Worm (Caenorhabditis elegans) whole organism, late embryonic: ENCODE measurements around the gene F46C5.10.

Experiments
- C08G9.2 ChIP-seq: sonication (generic microtip); optimal IDR thresholded peaks from 2 replicates; lab custom pipeline; 2016; ENCODE audit warnings: mild to moderate bottlenecking, missing genetic modification characterization, moderate library complexity, missing compliant biosample characterization
- C38D4.7 ChIP-seq: fragments of 200-800 bp; sonication (Bioruptor generic); optimal IDR thresholded peaks from 2 replicates; lab custom pipeline; 2018; ENCODE audit warnings: mild to moderate bottlenecking, missing genetic modification characterization, moderate library complexity, missing compliant biosample characterization
- F13H6.1 ChIP-seq: sonication (generic microtip); optimal IDR thresholded peaks from 2 replicates; lab custom pipeline; 2016; ENCODE audit warnings: missing genetic modification characterization, missing compliant biosample characterization
- K02D7.2 ChIP-seq: sonication (generic microtip); optimal IDR thresholded peaks from 2 replicates; lab custom pipeline; 2017; ENCODE audit warnings: mild to moderate bottlenecking, missing genetic modification characterization, missing compliant biosample characterization
- ama-1 ChIP-seq: fragments of 150-350 bp; optimal IDR thresholded peaks from 2 replicates; lab custom pipeline; 2014
- ceh-14 ChIP-seq: sonication (generic microtip); optimal IDR thresholded peaks from 2 replicates; lab custom pipeline; 2016; ENCODE audit warnings: missing genotype, missing genetic modification characterization, missing compliant biosample characterization
- ceh-18 ChIP-seq: sonication (generic microtip); optimal IDR thresholded peaks from 2 replicates; lab custom pipeline; 2016; ENCODE audit warnings: missing genetic modification characterization, missing compliant biosample characterization
- ceh-19 ChIP-seq: fragments of 200-800 bp; sonication (Bioruptor generic); optimal IDR thresholded peaks from 2 replicates; lab custom pipeline; 2018; ENCODE audit warnings: mild to moderate bottlenecking, missing genetic modification characterization, missing compliant biosample characterization
- ceh-2 ChIP-seq: sonication (generic microtip); optimal IDR thresholded peaks from 2 replicates; lab custom pipeline; 2016; ENCODE audit warnings: missing genotype, missing genetic modification characterization, missing compliant biosample characterization
- ceh-22 ChIP-seq: sonication (generic microtip); optimal IDR thresholded peaks from 2 replicates; lab custom pipeline; 2017; ENCODE audit warnings: missing biosample characterization, missing genetic modification characterization
- ceh-24 ChIP-seq: sonication (generic microtip); optimal IDR thresholded peaks from 2 replicates; lab custom pipeline; 2016; ENCODE audit warnings: mild to moderate bottlenecking, missing genetic modification characterization, missing compliant biosample characterization
- ceh-30 ChIP-seq: fragments of 150-350 bp; optimal IDR thresholded peaks from 2 replicates; lab custom pipeline; 2014; ENCODE audit warnings: missing biosample characterization, missing genetic modification characterization
- ceh-31 ChIP-seq: sonication (generic microtip); optimal IDR thresholded peaks from 2 replicates; lab custom pipeline; 2016; ENCODE audit warnings: missing genetic modification characterization, missing compliant biosample characterization
- ceh-45 ChIP-seq: fragments of 200-800 bp; sonication (Bioruptor generic); IDR thresholded peaks from 2 replicates; pipeline ENCODE4 v1.3.6; 2022; ENCODE audit warnings: missing genetic modification reagents, missing genetic modification characterization, missing compliant biosample characterization
- ceh-48 ChIP-seq: sonication (generic microtip); optimal IDR thresholded peaks from 2 replicates; lab custom pipeline; 2016; ENCODE audit warnings: missing genetic modification characterization, inconsistent platforms, missing compliant biosample characterization
- ceh-6 ChIP-seq: fragments of 200-800 bp; sonication (Bioruptor generic); optimal IDR thresholded peaks from 2 replicates; lab custom pipeline; 2018; ENCODE audit warnings: mild to moderate bottlenecking, missing genetic modification characterization, missing compliant biosample characterization
- dmd-4 ChIP-seq: sonication (generic microtip); optimal IDR thresholded peaks from 2 replicates; lab custom pipeline; 2016; ENCODE audit warnings: borderline replicate concordance, missing genetic modification characterization, missing compliant biosample characterization
- dve-1 ChIP-seq: sonication (generic microtip); optimal IDR thresholded peaks from 2 replicates; lab custom pipeline; 2017; ENCODE audit warnings: antibody characterized with exemption, mild to moderate bottlenecking, missing genetic modification characterization, missing compliant biosample characterization
- elt-2 ChIP-seq: sonication (generic microtip); optimal IDR thresholded peaks from 2 replicates; lab custom pipeline; 2016; ENCODE audit warnings: missing genetic modification reagents, missing genetic modification characterization, missing compliant biosample characterization
- elt-4 ChIP-seq: sonication (generic microtip); optimal IDR thresholded peaks from 2 replicates; lab custom pipeline; 2016; ENCODE audit warnings: missing genetic modification characterization, missing compliant biosample characterization
- eyg-1 ChIP-seq: sonication (generic microtip); optimal IDR thresholded peaks from 2 replicates; lab custom pipeline; 2016; ENCODE audit warnings: missing genotype, missing genetic modification characterization, missing compliant biosample characterization
- fax-1 ChIP-seq: sonication (generic microtip); optimal IDR thresholded peaks from 2 replicates; lab custom pipeline; 2016; ENCODE audit warnings: missing genotype, missing genetic modification characterization, missing compliant biosample characterization
- fkh-10 ChIP-seq: fragments of 150-350 bp; optimal IDR thresholded peaks from 2 replicates; lab custom pipeline; 2014; ENCODE audit warnings: missing biosample characterization, missing genetic modification reagents, missing genetic modification characterization
- fkh-6 ChIP-seq: sonication (generic microtip); optimal IDR thresholded peaks from 2 replicates; lab custom pipeline; 2016; ENCODE audit warnings: missing genetic modification characterization, missing compliant biosample characterization
- gmeb-2 ChIP-seq: sonication (generic microtip); optimal IDR thresholded peaks from 2 replicates; lab custom pipeline; 2016; ENCODE audit warnings: missing genetic modification characterization, inconsistent platforms, missing compliant biosample characterization
- hlh-13 ChIP-seq: fragments of 200-800 bp; sonication (Bioruptor generic); optimal IDR thresholded peaks from 2 replicates; lab custom pipeline; 2018; ENCODE audit warnings: mild to moderate bottlenecking, missing genetic modification characterization, missing compliant biosample characterization
- hlh-15 ChIP-seq: sonication (generic microtip); optimal IDR thresholded peaks from 2 replicates; lab custom pipeline; 2016; ENCODE audit warnings: missing genetic modification characterization, missing compliant biosample characterization
- hlh-30 ChIP-seq: sonication (generic microtip); optimal IDR thresholded peaks from 2 replicates; lab custom pipeline; 2017; ENCODE audit warnings: antibody characterized with exemption, missing genetic modification characterization, missing compliant biosample characterization; ENCODE audit not compliant: insufficient read depth
- hlh-6 ChIP-seq: sonication (generic microtip); optimal IDR thresholded peaks from 2 replicates; lab custom pipeline; 2016; ENCODE audit warnings: missing genotype, missing genetic modification characterization, missing compliant biosample characterization
- hlh-8 ChIP-seq: sonication (generic microtip); optimal IDR thresholded peaks from 2 replicates; lab custom pipeline; 2016; ENCODE audit warnings: missing genotype, missing genetic modification characterization, missing compliant biosample characterization
- lim-6 ChIP-seq: sonication (generic microtip); optimal IDR thresholded peaks from 2 replicates; lab custom pipeline; 2016; ENCODE audit warnings: missing genetic modification characterization, missing compliant biosample characterization
- madf-2 ChIP-seq: sonication (generic microtip); optimal IDR thresholded peaks from 2 replicates; lab custom pipeline; 2017; ENCODE audit warnings: missing genetic modification characterization, missing compliant biosample characterization
- mec-3 ChIP-seq: sonication (generic microtip); optimal IDR thresholded peaks from 2 replicates; lab custom pipeline; 2016; ENCODE audit warnings: borderline replicate concordance, missing genetic modification characterization, missing compliant biosample characterization
- nfya-1 ChIP-seq: sonication (generic microtip); optimal IDR thresholded peaks from 2 replicates; lab custom pipeline; 2017; ENCODE audit warnings: missing genetic modification characterization, mild to moderate bottlenecking, missing compliant biosample characterization, antibody characterized with exemption, moderate library complexity
- nhr-11 ChIP-seq: fragments of 150-350 bp; optimal IDR thresholded peaks from 2 replicates; lab custom pipeline; 2014; ENCODE audit warnings: missing biosample characterization, missing genetic modification characterization
- nhr-232 ChIP-seq: sonication (generic microtip); optimal IDR thresholded peaks from 2 replicates; lab custom pipeline; 2016; ENCODE audit warnings: missing genetic modification characterization, missing compliant biosample characterization
- odd-2 ChIP-seq: sonication (generic microtip); optimal IDR thresholded peaks from 2 replicates; lab custom pipeline; 2017; ENCODE audit warnings: antibody characterized with exemption, mild to moderate bottlenecking, missing genetic modification characterization, missing compliant biosample characterization
- pag-3 ChIP-seq: sonication (generic microtip); optimal IDR thresholded peaks from 2 replicates; lab custom pipeline; 2016; ENCODE audit warnings: missing compliant biosample characterization, missing genetic modification characterization, borderline replicate concordance
- pat-9 ChIP-seq: fragments of 200-800 bp; sonication (Bioruptor generic); optimal IDR thresholded peaks from 2 replicates; lab custom pipeline; 2018; ENCODE audit warnings: mild to moderate bottlenecking, missing genetic modification characterization, moderate library complexity, missing compliant biosample characterization
- pha-2 ChIP-seq: sonication (generic microtip); optimal IDR thresholded peaks from 2 replicates; lab custom pipeline; 2017; ENCODE audit warnings: mild to moderate bottlenecking, missing genetic modification characterization, missing compliant biosample characterization
- pqm-1 ChIP-seq: sonication (generic microtip); optimal IDR thresholded peaks from 2 replicates; lab custom pipeline; 2016; ENCODE audit warnings: missing genetic modification characterization, missing compliant biosample characterization
- ref-2 ChIP-seq: sonication (generic microtip); optimal IDR thresholded peaks from 2 replicates; lab custom pipeline; 2016; ENCODE audit warnings: missing genetic modification characterization, missing compliant biosample characterization
- rnt-1 ChIP-seq: sonication (generic microtip); optimal IDR thresholded peaks from 2 replicates; lab custom pipeline; 2016; ENCODE audit warnings: missing genetic modification characterization, missing compliant biosample characterization
- sdc-2 ChIP-seq: sonication (generic microtip); optimal IDR thresholded peaks from 2 replicates; lab custom pipeline; 2016; ENCODE audit warnings: missing genotype, missing genetic modification characterization, missing compliant biosample characterization
- sox-2 ChIP-seq: fragments of 200-800 bp; sonication (Bioruptor generic); IDR thresholded peaks from 2 replicates; pipeline ENCODE4 v1.3.6; 2022; ENCODE audit warnings: missing genetic modification reagents, missing genetic modification characterization, missing compliant biosample characterization
- sox-4 ChIP-seq: sonication (generic microtip); optimal IDR thresholded peaks from 2 replicates; lab custom pipeline; 2017; ENCODE audit warnings: mild to moderate bottlenecking, missing genetic modification characterization, inconsistent platforms, missing compliant biosample characterization
- syd-9 ChIP-seq: sonication (generic microtip); optimal IDR thresholded peaks from 2 replicates; lab custom pipeline; 2016; ENCODE audit warnings: mild to moderate bottlenecking, missing genetic modification characterization, moderate library complexity, missing compliant biosample characterization
- tbx-7 ChIP-seq: sonication (generic microtip); optimal IDR thresholded peaks from 2 replicates; lab custom pipeline; 2016; ENCODE audit warnings: missing genotype, missing genetic modification characterization, missing compliant biosample characterization
- ttx-3 ChIP-seq: sonication (generic microtip); optimal IDR thresholded peaks from 2 replicates; lab custom pipeline; 2016; ENCODE audit warnings: missing genetic modification reagents, missing genetic modification characterization, missing compliant biosample characterization
- unc-3 ChIP-seq, 2 experiments: fragments of 200-800 bp in 1 of 2; sonication (Bioruptor generic) in 1 of 2; sonication (generic microtip) in 1 of 2; conservative IDR thresholded peaks in 1 of 2; optimal IDR thresholded peaks in 1 of 2; 2 replicates each; pipeline versions ENCODE4 v1.3.6 to Lab custom; 2016 to 2022; ENCODE audit warnings: missing compliant biosample characterization in 2 of 2, missing genetic modification characterization in 2 of 2, missing genetic modification reagents in 1 of 2
- unc-42 ChIP-seq: sonication (generic microtip); optimal IDR thresholded peaks from 2 replicates; lab custom pipeline; 2016; ENCODE audit warnings: missing genotype, missing genetic modification characterization, missing compliant biosample characterization
- unc-55 ChIP-seq: sonication (generic microtip); optimal IDR thresholded peaks from 2 replicates; lab custom pipeline; 2017; ENCODE audit warnings: missing biosample characterization, missing genetic modification reagents, missing genetic modification characterization
- ztf-16 ChIP-seq: sonication (generic microtip); optimal IDR thresholded peaks from 2 replicates; lab custom pipeline; 2017; ENCODE audit warnings: missing genetic modification characterization, missing compliant biosample characterization

The F46C5.10 gene

DNA sequence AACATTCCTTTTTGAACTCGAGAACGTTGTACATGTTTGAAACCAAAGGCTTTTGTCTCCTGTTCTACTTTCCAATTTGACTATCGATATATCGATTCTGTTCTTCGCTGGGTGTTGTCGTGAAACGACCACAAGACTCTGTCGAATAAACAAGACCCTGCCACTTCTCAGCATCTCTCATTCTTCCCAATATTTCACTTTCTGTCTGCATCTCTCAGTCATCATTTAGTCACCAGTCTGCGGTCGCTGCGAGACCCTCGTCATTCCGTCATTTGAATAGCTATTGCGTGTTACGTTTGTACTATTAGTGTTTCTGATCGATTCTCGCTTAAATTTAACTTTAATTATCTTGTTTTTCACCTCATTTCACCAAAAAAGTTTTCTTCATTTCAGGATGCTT is 31.5 kb downstream of the F46C5.10 start:
- TF ChIP-seq unc-55 (GFP tag; lab: Kevin White, UChicago) (peak; percentile 97), ceh-18 (tag; lab: Kevin White, UChicago) (peak; percentile 88), pqm-1 (no peak), hlh-30 (tag; lab: Kevin White, UChicago) (peak; percentile 100), fax-1 (tag; lab: Kevin White, UChicago) (no peak), ceh-31 (peak; percentile 91), ceh-24 (tag; lab: Kevin White, UChicago) (no peak), madf-2 (tag; lab: Kevin White, UChicago) (peak; percentile 1), hlh-13 (no peak), nhr-11 (tag; lab: Kevin White, UChicago) (no peak), hlh-6 (no peak), C38D4.7 (GFP tag; lab: Kevin White, UChicago) (no peak), eyg-1 (tag; lab: Kevin White, UChicago) (no peak), ama-1 (lab: Kevin White, UChicago) (peak; percentile 55), nfya-1 (peak; percentile 94), rnt-1 (tag; lab: Kevin White, UChicago) (peak; percentile 95), dve-1 (peak; percentile 75), ref-2 (peak; percentile 50), gmeb-2 (tag; lab: Kevin White, UChicago) (no peak), ceh-2 (tag; lab: Kevin White, UChicago) (peak; percentile 66), syd-9 (tag; lab: Kevin White, UChicago) (no peak), tbx-7 (tag; lab: Kevin White, UChicago) (no peak), dmd-4 (tag; lab: Kevin White, UChicago) (no peak), ceh-14 (tag; lab: Kevin White, UChicago) (peak; percentile 67), K02D7.2 (tag; lab: Kevin White, UChicago) (no peak), unc-42 (tag; lab: Kevin White, UChicago) (peak; percentile 84), lim-6 (no peak), unc-3 (GFP tag; conservative IDR thresholded peaks at IDR 0.05; lab: Robert Waterston, UW) (no peak), unc-3 (tag; optimal IDR thresholded peaks at IDR 0.05; lab: Kevin White, UChicago) (no peak), ceh-22 (tag; lab: Kevin White, UChicago) (no peak), hlh-15 (no peak), fkh-10 (peak; percentile 11), pag-3 (tag; lab: Kevin White, UChicago) (no peak), fkh-6 (tag; lab: Kevin White, UChicago) (no peak), ztf-16 (tag; lab: Kevin White, UChicago) (peak; percentile 13), ceh-19 (GFP tag; lab: Kevin White, UChicago) (peak; percentile 6), ceh-6 (GFP tag; lab: Kevin White, UChicago) (no peak), pat-9 (no peak), ttx-3 (no peak), mec-3 (tag; lab: Kevin White, UChicago) (no peak), odd-2 (tag; lab: Kevin White, UChicago) (no peak), ceh-45 (GFP tag; lab: Robert Waterston, UW) (no peak), ceh-30 (tag; lab: Kevin White, UChicago) (no peak), hlh-8 (tag; lab: Kevin White, UChicago) (no peak), ceh-48 (tag; lab: Kevin White, UChicago) (peak; percentile 91), elt-2 (peak; percentile 67), C08G9.2 (tag; lab: Kevin White, UChicago) (no peak), F13H6.1 (peak; percentile 35), pha-2 (tag; lab: Kevin White, UChicago) (peak; percentile 33), nhr-232 (tag; lab: Kevin White, UChicago) (no peak), elt-4 (tag; lab: Kevin White, UChicago) (no peak), sox-4 (no peak), sdc-2 (peak; percentile 36), sox-2 (GFP tag; lab: Robert Waterston, UW) (no peak; the same call in 1 of the 2 replicates)
